Worm (Caenorhabditis elegans) whole organism, L2 larva: ENCODE data around the gene tap-1.

Experiments
- C34F6.9 ChIP-seq: fragments of 150-350 bp; optimal IDR thresholded peaks from 2 replicates; lab custom pipeline; 2014; ENCODE audit warnings: missing biosample characterization, missing genetic modification characterization
- F13H6.1 ChIP-seq: sonication (generic microtip); optimal IDR thresholded peaks from 2 replicates; lab custom pipeline; 2016; ENCODE audit warnings: missing genetic modification characterization, missing compliant biosample characterization
- R02D3.7 ChIP-seq: fragments of 150-350 bp; optimal IDR thresholded peaks from 2 replicates; lab custom pipeline; 2014; ENCODE audit warnings: missing biosample characterization, missing genetic modification characterization
- Y55F3AM.14 ChIP-seq: fragments of 200-800 bp; sonication (Bioruptor generic); optimal IDR thresholded peaks from 2 replicates; lab custom pipeline; 2018; ENCODE audit warnings: mild to moderate bottlenecking, missing genetic modification characterization, missing compliant biosample characterization
- ZK546.5 ChIP-seq: sonication (generic microtip); optimal IDR thresholded peaks from 2 replicates; lab custom pipeline; 2017; ENCODE audit warnings: missing biosample characterization, missing genetic modification characterization
- alr-1 ChIP-seq: fragments of 150-350 bp; optimal IDR thresholded peaks from 2 replicates; lab custom pipeline; 2014; ENCODE audit warnings: missing biosample characterization, missing genetic modification characterization
- aly-2 ChIP-seq: fragments of 150-350 bp; optimal IDR thresholded peaks from 2 replicates; lab custom pipeline; 2014; ENCODE audit warnings: missing biosample characterization, missing genetic modification characterization
- ama-1 ChIP-seq: fragments of 150-350 bp; optimal IDR thresholded peaks from 2 replicates; lab custom pipeline; 2018; ENCODE audit warnings: inconsistent platforms
- blmp-1 ChIP-seq: sonication (generic microtip); optimal IDR thresholded peaks from 2 replicates; lab custom pipeline; 2017; ENCODE audit warnings: missing genetic modification characterization, mild to moderate bottlenecking, missing compliant biosample characterization, antibody characterized with exemption, moderate library complexity; ENCODE audit not compliant: insufficient read depth
- ceh-16 ChIP-seq: fragments of 150-350 bp; optimal IDR thresholded peaks from 2 replicates; lab custom pipeline; 2014; ENCODE audit warnings: missing biosample characterization, missing genetic modification characterization
- ceh-82 ChIP-seq: fragments of 150-350 bp; optimal IDR thresholded peaks from 2 replicates; lab custom pipeline; 2014; ENCODE audit warnings: missing biosample characterization, missing genetic modification characterization
- crh-2 ChIP-seq: sonication (generic microtip); optimal IDR thresholded peaks from 2 replicates; lab custom pipeline; 2017; ENCODE audit warnings: missing biosample characterization, missing genetic modification characterization
- dmd-4 ChIP-seq: sonication (generic microtip); optimal IDR thresholded peaks from 2 replicates; lab custom pipeline; 2017; ENCODE audit warnings: missing biosample characterization, missing genetic modification characterization
- egl-27 ChIP-seq: sonication (generic microtip); optimal IDR thresholded peaks from 3 replicates; lab custom pipeline; 2017; ENCODE audit warnings: missing biosample characterization, missing genetic modification reagents, missing genetic modification characterization
- elt-1 ChIP-seq: fragments of 150-350 bp; optimal IDR thresholded peaks from 2 replicates; lab custom pipeline; 2014; ENCODE audit warnings: missing biosample characterization, missing genetic modification characterization
- elt-3 ChIP-seq: sonication (generic microtip); optimal IDR thresholded peaks from 2 replicates; lab custom pipeline; 2017; ENCODE audit warnings: missing biosample characterization, missing genetic modification characterization
- fos-1 ChIP-seq: fragments of 150-350 bp; optimal IDR thresholded peaks from 2 replicates; lab custom pipeline; 2014; ENCODE audit warnings: missing biosample characterization, missing genetic modification characterization
- gmeb-1 ChIP-seq: fragments of 150-350 bp; optimal IDR thresholded peaks from 2 replicates; lab custom pipeline; 2014; ENCODE audit warnings: missing biosample characterization, missing genetic modification characterization
- lin-11 ChIP-seq: fragments of 150-350 bp; sonication (generic microtip); optimal IDR thresholded peaks from 2 replicates; lab custom pipeline; 2014; ENCODE audit warnings: missing biosample characterization, missing genetic modification characterization, inconsistent platforms, mixed read lengths
- lin-13 ChIP-seq: fragments of 150-350 bp; optimal IDR thresholded peaks from 2 replicates; lab custom pipeline; 2014; ENCODE audit warnings: missing biosample characterization, missing genetic modification reagents, missing genetic modification characterization
- lin-39 ChIP-seq: fragments of 150-350 bp; optimal IDR thresholded peaks from 2 replicates; lab custom pipeline; 2014; ENCODE audit warnings: missing biosample characterization, missing genetic modification reagents, missing genetic modification characterization
- lsy-2 ChIP-seq, 2 experiments: fragments of 150-350 bp in 1 of 2; sonication (generic microtip) in 1 of 2; optimal IDR thresholded peaks; 2 replicates each; lab custom pipeline; 2014 to 2017; ENCODE audit warnings: missing biosample characterization in 2 of 2, missing genetic modification characterization in 2 of 2
- mab-5 ChIP-seq: fragments of 150-350 bp; optimal IDR thresholded peaks from 2 replicates; lab custom pipeline; 2014; ENCODE audit warnings: missing biosample characterization, missing genetic modification characterization
- mbf-1 ChIP-seq: sonication (generic microtip); optimal IDR thresholded peaks from 2 replicates; lab custom pipeline; 2017; ENCODE audit warnings: missing biosample characterization, missing genetic modification characterization
- mdl-1 ChIP-seq, 2 experiments: fragments of 150-350 bp in 1 of 2; sonication (generic microtip) in 1 of 2; optimal IDR thresholded peaks; 2 replicates each; lab custom pipeline; 2017; ENCODE audit warnings: missing biosample characterization in 2 of 2, missing genetic modification characterization in 2 of 2
- nhr-10 ChIP-seq: sonication (generic microtip); optimal IDR thresholded peaks from 2 replicates; lab custom pipeline; 2017; ENCODE audit warnings: missing biosample characterization, missing genetic modification characterization
- nhr-11 ChIP-seq: fragments of 150-350 bp; optimal IDR thresholded peaks from 2 replicates; lab custom pipeline; 2014; ENCODE audit warnings: missing biosample characterization, missing genetic modification characterization
- nhr-12 ChIP-seq: fragments of 150-350 bp; optimal IDR thresholded peaks from 2 replicates; lab custom pipeline; 2014; ENCODE audit warnings: missing biosample characterization, missing genetic modification characterization
- nhr-129 ChIP-seq: fragments of 150-350 bp; optimal IDR thresholded peaks from 2 replicates; lab custom pipeline; 2014; ENCODE audit warnings: missing biosample characterization, missing genetic modification characterization
- nhr-21 ChIP-seq: fragments of 150-350 bp; optimal IDR thresholded peaks from 2 replicates; lab custom pipeline; 2014; ENCODE audit warnings: missing biosample characterization, missing genetic modification characterization
- nhr-23 ChIP-seq: fragments of 150-350 bp; optimal IDR thresholded peaks from 2 replicates; lab custom pipeline; 2014; ENCODE audit warnings: missing biosample characterization, missing genetic modification reagents, missing genetic modification characterization
- nhr-237 ChIP-seq: fragments of 150-350 bp; optimal IDR thresholded peaks from 2 replicates; lab custom pipeline; 2014; ENCODE audit warnings: missing biosample characterization, missing genetic modification characterization
- nhr-25 ChIP-seq: fragments of 150-350 bp; sonication (generic microtip); optimal IDR thresholded peaks from 3 replicates; lab custom pipeline; 2014; ENCODE audit warnings: missing biosample characterization, missing genetic modification characterization
- nhr-6 ChIP-seq: fragments of 150-350 bp; optimal IDR thresholded peaks from 2 replicates; lab custom pipeline; 2014; ENCODE audit warnings: missing biosample characterization, missing genetic modification characterization
- nhr-77 ChIP-seq: fragments of 150-350 bp; optimal IDR thresholded peaks from 2 replicates; lab custom pipeline; 2014; ENCODE audit warnings: missing biosample characterization, missing genetic modification characterization
- peb-1 ChIP-seq: fragments of 150-350 bp; optimal IDR thresholded peaks from 2 replicates; lab custom pipeline; 2014; ENCODE audit warnings: missing biosample characterization, missing genetic modification characterization
- sem-4 ChIP-seq: fragments of 150-350 bp; optimal IDR thresholded peaks from 2 replicates; lab custom pipeline; 2014; ENCODE audit warnings: missing biosample characterization, missing genetic modification reagents, missing genetic modification characterization
- skn-1 ChIP-seq: sonication (generic microtip); optimal IDR thresholded peaks from 2 replicates; lab custom pipeline; 2017; ENCODE audit warnings: missing biosample characterization, missing genetic modification characterization
- sma-3 ChIP-seq: sonication (generic microtip); optimal IDR thresholded peaks from 2 replicates; lab custom pipeline; 2016; ENCODE audit warnings: missing genetic modification reagents, missing genetic modification characterization, missing compliant biosample characterization
- sma-9 ChIP-seq, 2 experiments: fragments of 150-350 bp in 1 of 2; sonication (generic microtip) in 1 of 2; optimal IDR thresholded peaks; 2 replicates each; lab custom pipeline; 2014 to 2016; ENCODE audit warnings: missing genetic modification characterization in 2 of 2, mild to moderate bottlenecking in 1 of 2, missing biosample characterization in 1 of 2, missing compliant biosample characterization in 1 of 2, missing genetic modification reagents in 1 of 2, moderate library complexity in 1 of 2
- snpc-4 ChIP-seq: fragments of 150-350 bp; optimal IDR thresholded peaks from 2 replicates; lab custom pipeline; 2014; ENCODE audit warnings: missing biosample characterization, missing genetic modification characterization
- unc-39 ChIP-seq: fragments of 150-350 bp; optimal IDR thresholded peaks from 2 replicates; lab custom pipeline; 2014; ENCODE audit warnings: missing biosample characterization, missing genetic modification characterization
- unc-55 ChIP-seq: fragments of 150-350 bp; sonication (generic microtip); optimal IDR thresholded peaks from 3 replicates; lab custom pipeline; 2014; ENCODE audit warnings: missing biosample characterization, missing genetic modification reagents, missing genetic modification characterization
- unc-62 ChIP-seq: fragments of 150-350 bp; optimal IDR thresholded peaks from 2 replicates; lab custom pipeline; 2014; ENCODE audit warnings: missing biosample characterization, missing genetic modification reagents, missing genetic modification characterization
- zag-1 ChIP-seq: fragments of 150-350 bp; optimal IDR thresholded peaks from 2 replicates; lab custom pipeline; 2014; ENCODE audit warnings: missing biosample characterization, missing genetic modification characterization
- ztf-1 ChIP-seq: fragments of 200-800 bp; sonication (Bioruptor generic); conservative IDR thresholded peaks from 2 replicates; pipeline ENCODE4 v1.3.6; 2022; ENCODE audit warnings: missing genetic modification characterization, missing compliant biosample characterization
- ztf-11 ChIP-seq: sonication (generic microtip); optimal IDR thresholded peaks from 2 replicates; lab custom pipeline; 2017; ENCODE audit warnings: missing biosample characterization, missing genetic modification characterization
- ztf-4 ChIP-seq: fragments of 150-350 bp; optimal IDR thresholded peaks from 2 replicates; lab custom pipeline; 2014; ENCODE audit warnings: missing biosample characterization, missing genetic modification characterization

The tap-1 gene

DNA sequence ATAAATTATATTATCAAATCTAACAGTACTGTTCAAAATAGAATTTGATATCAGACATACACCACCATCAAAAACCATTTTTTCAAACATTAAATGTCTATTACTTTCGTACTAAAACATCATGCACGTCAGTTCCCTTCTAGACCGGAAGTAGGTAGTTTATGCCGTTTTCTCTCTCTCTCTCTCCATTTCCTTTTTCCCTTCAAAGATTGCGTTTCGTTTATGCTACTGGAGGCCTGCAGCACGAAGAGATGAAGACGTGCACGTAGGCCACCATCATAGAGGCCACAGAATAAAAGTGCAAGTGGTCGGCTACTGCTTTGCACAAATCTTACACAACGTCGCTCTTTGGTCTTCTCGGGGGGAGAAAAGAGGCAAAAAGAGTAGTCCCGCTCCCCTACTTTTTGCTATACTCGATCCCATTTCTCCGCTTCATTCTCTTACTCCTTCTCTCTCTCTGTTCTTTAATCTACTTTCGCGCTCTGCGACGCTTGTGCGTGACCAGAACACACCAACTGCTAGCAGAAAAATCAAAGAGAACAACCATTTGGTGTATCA lies 27.9 kb upstream of the tap-1 start:
- TF ChIP-seq ztf-4 (tag; lab: Kevin White, UChicago) (peak; percentile 45), fos-1 (tag; lab: Kevin White, UChicago) (peak; percentile 46), alr-1 (no peak), dmd-4 (tag; lab: Kevin White, UChicago) (no peak), sem-4 (peak; percentile 73), zag-1 (tag; lab: Kevin White, UChicago) (peak; percentile 87), unc-62 (GFP tag; lab: Kevin White, UChicago) (no peak), ztf-11 (tag; lab: Kevin White, UChicago) (no peak), mbf-1 (tag; lab: Kevin White, UChicago) (no peak), C34F6.9 (tag; lab: Kevin White, UChicago) (peak; percentile 51), blmp-1 (tag; lab: Kevin White, UChicago) (peak; percentile 92), ZK546.5 (tag; lab: Kevin White, UChicago) (no peak), ama-1 (no peak), unc-39 (no peak), skn-1 (no peak), nhr-6 (tag; lab: Kevin White, UChicago) (peak; percentile 58), lin-13 (GFP tag; lab: Kevin White, UChicago) (peak; percentile 47), nhr-23 (no peak), Y55F3AM.14 (peak; percentile 75), nhr-11 (no peak), mdl-1 (tag; optimal IDR thresholded peaks at IDR 0.05; lab: Kevin White, UChicago) (peak; percentile 69 to 82), nhr-237 (tag; lab: Kevin White, UChicago) (no peak), sma-3 (GFP tag; lab: Kevin White, UChicago) (peak; percentile 50), aly-2 (tag; lab: Kevin White, UChicago) (no peak), nhr-12 (tag; lab: Kevin White, UChicago) (no peak), unc-55 (GFP tag; lab: Kevin White, UChicago) (peak; percentile 67), lsy-2 (tag; optimal IDR thresholded peaks at IDR 0.05; lab: Kevin White, UChicago) (peak in 1 of 2 experiments; percentile 62), crh-2 (tag; lab: Kevin White, UChicago) (peak; percentile 77), snpc-4 (tag; lab: Kevin White, UChicago) (no peak), ceh-16 (peak; percentile 12), lin-39 (tag; lab: Kevin White, UChicago) (no peak), nhr-25 (tag; lab: Kevin White, UChicago) (peak; percentile 24), mab-5 (tag; lab: Kevin White, UChicago) (peak; percentile 60), ztf-1 (GFP tag; lab: Robert Waterston, UW) (no peak), gmeb-1 (tag; lab: Kevin White, UChicago) (no peak), R02D3.7 (tag; lab: Kevin White, UChicago) (no peak), sma-9 (GFP tag; optimal IDR thresholded peaks at IDR 0.05; lab: Kevin White, UChicago) (peak; percentile 97), sma-9 (tag; optimal IDR thresholded peaks at IDR 0.05; lab: Kevin White, UChicago) (no peak), ceh-82 (no peak), F13H6.1 (tag; lab: Kevin White, UChicago) (peak; percentile 87), nhr-129 (tag; lab: Kevin White, UChicago) (peak; percentile 79), nhr-10 (no peak), elt-3 (tag; lab: Kevin White, UChicago) (no peak), nhr-21 (tag; lab: Kevin White, UChicago) (peak; percentile 60), elt-1 (tag; lab: Kevin White, UChicago) (no peak), lin-11 (tag; lab: Kevin White, UChicago) (peak; percentile 30), peb-1 (no peak), nhr-77 (no peak), egl-27 (peak; percentile 74)
